Fruit fly (Drosophila melanogaster) whole organism, embryonic: ENCODE data around the gene ND-24L.
A peak's percentile ranks its signal among the peaks of the same experiment; 100 is the strongest.

Experiments
- Aef1 ChIP-seq: fragments of 200-800 bp; sonication (Bioruptor generic); IDR thresholded peaks from 3 replicates; pipeline ENCODE4 v1.3.6; 2022; ENCODE audit warnings: missing biosample characterization, missing genetic modification characterization
- Atf3 ChIP-seq: fragments of 200-800 bp; sonication (Bioruptor generic); optimal IDR thresholded peaks from 3 replicates; lab custom pipeline; 2016; ENCODE audit warnings: missing biosample characterization, missing genetic modification characterization
- CG10209 ChIP-seq: fragments of 200-800 bp; sonication (Bioruptor generic); optimal IDR thresholded peaks from 3 replicates; lab custom pipeline; 2017; ENCODE audit warnings: missing biosample characterization, mild to moderate bottlenecking, missing genetic modification characterization, missing genetic modification reagents
- CG10366 ChIP-seq: fragments of 200-800 bp; sonication (Bioruptor generic); IDR thresholded peaks from 2 replicates; pipeline ENCODE4 v1.3.6; 2022; ENCODE audit warnings: missing biosample characterization, missing genetic modification characterization
- CG11085 ChIP-seq: fragments of 200-800 bp; sonication (Bioruptor generic); IDR thresholded peaks from 2 replicates; pipeline ENCODE4 v1.3.6; 2022; ENCODE audit warnings: missing biosample characterization, missing genetic modification characterization
- CG11504 ChIP-seq: fragments of 200-800 bp; sonication (Bioruptor generic); optimal IDR thresholded peaks from 3 replicates; lab custom pipeline; 2019; ENCODE audit warnings: missing biosample characterization, mild to moderate bottlenecking, missing genetic modification characterization, moderate library complexity
- CG12391 ChIP-seq: fragments of 200-800 bp; sonication (Bioruptor generic); optimal IDR thresholded peaks from 3 replicates; lab custom pipeline; 2018; ENCODE audit warnings: missing biosample characterization, mild to moderate bottlenecking, missing genetic modification characterization, moderate library complexity
- CG12769 ChIP-seq: fragments of 200-800 bp; sonication (Bioruptor generic); optimal IDR thresholded peaks from 2 replicates; lab custom pipeline; 2019; ENCODE audit warnings: missing biosample characterization, mild to moderate bottlenecking, missing genetic modification characterization, moderate library complexity
- CG13624 ChIP-seq: fragments of 200-800 bp; sonication (Bioruptor generic); optimal IDR thresholded peaks from 2 replicates; lab custom pipeline; 2016; ENCODE audit warnings: missing biosample characterization, missing genetic modification characterization
- CG15479 ChIP-seq: fragments of 200-800 bp; sonication (Bioruptor generic); optimal IDR thresholded peaks from 3 replicates; lab custom pipeline; 2019; ENCODE audit warnings: missing biosample characterization, mild to moderate bottlenecking, missing genetic modification characterization, moderate library complexity
- CG15514 ChIP-seq: fragments of 200-800 bp; sonication (Bioruptor generic); optimal IDR thresholded peaks from 3 replicates; lab custom pipeline; 2017; ENCODE audit warnings: missing biosample characterization, missing genetic modification characterization, mild to moderate bottlenecking, moderate library complexity, missing genetic modification reagents
- CG17361 ChIP-seq: fragments of 200-800 bp; sonication (Bioruptor generic); IDR thresholded peaks from 3 replicates; pipeline ENCODE4 v1.3.6; 2022; ENCODE audit warnings: missing biosample characterization, missing genetic modification characterization
- CG17612 ChIP-seq: fragments of 200-800 bp; sonication (Bioruptor generic); IDR thresholded peaks from 2 replicates; pipeline ENCODE4 v1.3.6; 2022; ENCODE audit warnings: missing biosample characterization, missing genetic modification characterization
- CG18764 ChIP-seq: fragments of 200-800 bp; sonication (Bioruptor generic); optimal IDR thresholded peaks from 3 replicates; lab custom pipeline; 2016; ENCODE audit warnings: missing biosample characterization, missing genetic modification characterization
- CG2116 ChIP-seq: fragments of 200-800 bp; sonication (Bioruptor generic); optimal IDR thresholded peaks from 3 replicates; lab custom pipeline; 2018; ENCODE audit warnings: missing biosample characterization, mild to moderate bottlenecking, missing genetic modification characterization
- CG3407 ChIP-seq: fragments of 200-800 bp; sonication (Bioruptor generic); optimal IDR thresholded peaks from 2 replicates; lab custom pipeline; 2018; ENCODE audit warnings: missing biosample characterization, mild to moderate bottlenecking, missing genetic modification characterization
- CG3726 ChIP-seq: fragments of 200-800 bp; sonication (Bioruptor generic); IDR thresholded peaks from 3 replicates; pipeline ENCODE4, ENCODE4 v1.3.6; 2022; ENCODE audit warnings: missing biosample characterization, missing genetic modification characterization
- CG3995 ChIP-seq: fragments of 200-800 bp; sonication (Bioruptor generic); optimal IDR thresholded peaks from 3 replicates; lab custom pipeline; 2016; ENCODE audit warnings: missing biosample characterization, missing genetic modification characterization
- CG4360 ChIP-seq: fragments of 200-800 bp; sonication (Bioruptor generic); IDR thresholded peaks from 2 replicates; pipeline ENCODE4 v1.3.6; 2022; ENCODE audit warnings: missing biosample characterization, missing genetic modification characterization
- CG6272 ChIP-seq: fragments of 200-800 bp; sonication (Bioruptor generic); IDR thresholded peaks from 2 replicates; pipeline ENCODE4 v1.3.6; 2022; ENCODE audit warnings: missing biosample characterization, missing genetic modification characterization
- CG7357 ChIP-seq: fragments of 200-800 bp; sonication (Bioruptor generic); IDR thresholded peaks from 3 replicates; pipeline ENCODE4 v1.3.6; 2022; ENCODE audit warnings: missing biosample characterization, missing genetic modification characterization
- CG9932 ChIP-seq: fragments of 200-800 bp; sonication (Bioruptor generic); IDR thresholded peaks from 2 replicates; pipeline ENCODE4 v1.3.6; 2022; ENCODE audit warnings: missing biosample characterization, missing genetic modification characterization
- CkIIα-i1 ChIP-seq: fragments of 200-800 bp; sonication (Bioruptor generic); IDR thresholded peaks from 2 replicates; pipeline ENCODE4 v1.3.6; 2022; ENCODE audit warnings: missing biosample characterization, missing genetic modification characterization
- E2f2 ChIP-seq: fragments of 200-800 bp; sonication (Bioruptor generic); IDR thresholded peaks from 2 replicates; pipeline ENCODE4 v1.3.6; 2022; ENCODE audit warnings: missing biosample characterization, missing genetic modification characterization
- Ets97D ChIP-seq: fragments of 200-800 bp; sonication (Bioruptor generic); optimal IDR thresholded peaks from 3 replicates; lab custom pipeline; 2016; ENCODE audit warnings: missing biosample characterization, missing genetic modification characterization
- HmgD ChIP-seq: fragments of 200-800 bp; sonication (Bioruptor generic); optimal IDR thresholded peaks from 3 replicates; lab custom pipeline; 2016; ENCODE audit warnings: missing biosample characterization, missing genetic modification characterization
- MBD-R2 ChIP-seq: fragments of 200-800 bp; sonication (Bioruptor generic); IDR thresholded peaks from 2 replicates; pipeline ENCODE4 v1.3.6; 2022; ENCODE audit warnings: missing biosample characterization, missing genetic modification characterization
- NC2β ChIP-seq: fragments of 200-800 bp; sonication (Bioruptor generic); optimal IDR thresholded peaks from 2 replicates; lab custom pipeline; 2016; ENCODE audit warnings: missing biosample characterization, missing genetic modification characterization
- Nf-YC ChIP-seq: fragments of 200-800 bp; optimal IDR thresholded peaks from 3 replicates; lab custom pipeline; 2019; ENCODE audit warnings: missing biosample characterization, mild to moderate bottlenecking, missing genetic modification characterization, moderate library complexity
- Opbp ChIP-seq: fragments of 200-800 bp; sonication (Bioruptor generic); IDR thresholded peaks from 3 replicates; pipeline ENCODE4 v1.3.6; 2022; ENCODE audit warnings: missing biosample characterization, missing genetic modification characterization; ENCODE audit not compliant: partially characterized antibody
- Rfx ChIP-seq: fragments of 200-800 bp; sonication (Bioruptor generic); IDR thresholded peaks from 2 replicates; pipeline ENCODE4 v1.3.6; 2022; ENCODE audit warnings: missing biosample characterization, missing genetic modification characterization
- YL-1 ChIP-seq: fragments of 200-800 bp; sonication (Bioruptor generic); optimal IDR thresholded peaks from 3 replicates; lab custom pipeline; 2017; ENCODE audit warnings: missing biosample characterization, mild to moderate bottlenecking, missing genetic modification characterization
- ap ChIP-seq: fragments of 200-800 bp; sonication (Bioruptor generic); IDR thresholded peaks from 2 replicates; pipeline ENCODE4 v1.3.6; 2022; ENCODE audit warnings: missing biosample characterization, missing genetic modification characterization
- crc ChIP-seq: fragments of 200-800 bp; sonication (Bioruptor generic); optimal IDR thresholded peaks from 2 replicates; lab custom pipeline; 2016; ENCODE audit warnings: missing biosample characterization, missing genetic modification characterization
- crp ChIP-seq, 2 experiments: fragments of 200-800 bp; sonication (Bioruptor generic); optimal IDR thresholded peaks; 2 replicates in 1 of 2; 3 replicates in 1 of 2; lab custom pipeline; 2017; ENCODE audit warnings: missing biosample characterization in 2 of 2, missing genetic modification characterization in 2 of 2, mild to moderate bottlenecking in 1 of 2, moderate library complexity in 1 of 2
- esg ChIP-seq: fragments of 200-800 bp; sonication (Bioruptor generic); conservative IDR thresholded peaks from 2 replicates; pipeline ENCODE4 v1.3.6; 2022; ENCODE audit warnings: missing biosample characterization, missing genetic modification characterization
- ewg ChIP-seq: fragments of 200-800 bp; sonication (Bioruptor generic); optimal IDR thresholded peaks from 3 replicates; lab custom pipeline; 2017; ENCODE audit warnings: mild to moderate bottlenecking, missing biosample characterization, missing genetic modification reagents, missing genetic modification characterization
- ftz-f1 ChIP-seq: fragments of 200-800 bp; sonication (Bioruptor generic); optimal IDR thresholded peaks from 2 replicates; lab custom pipeline; 2016; ENCODE audit warnings: missing biosample characterization, missing genetic modification characterization
- grn ChIP-seq: fragments of 200-800 bp; sonication (Bioruptor generic); optimal IDR thresholded peaks from 3 replicates; lab custom pipeline; 2017; ENCODE audit warnings: missing biosample characterization, missing genetic modification characterization
- hkb ChIP-seq, 2 experiments: fragments of 200-800 bp in 1 of 2; fragments of >200 bp in 1 of 2; sonication (Bioruptor generic) in 1 of 2; IDR thresholded peaks in 1 of 2; optimal IDR thresholded peaks in 1 of 2; 2 replicates each; pipeline versions ENCODE4 v1.3.6 to Lab custom; 2017 to 2022; ENCODE audit warnings: missing biosample characterization in 1 of 2, missing genetic modification characterization in 1 of 2
- kah ChIP-seq: fragments of 200-800 bp; sonication (Bioruptor generic); optimal IDR thresholded peaks from 2 replicates; lab custom pipeline; 2018; ENCODE audit warnings: missing biosample characterization, mild to moderate bottlenecking, missing genetic modification characterization
- mam ChIP-seq: fragments of 200-800 bp; sonication (Bioruptor generic); optimal IDR thresholded peaks from 3 replicates; lab custom pipeline; 2016; ENCODE audit warnings: missing biosample characterization, missing genetic modification characterization
- oc ChIP-seq: fragments of 200-800 bp; sonication (Bioruptor generic); optimal IDR thresholded peaks from 2 replicates; lab custom pipeline; 2018; ENCODE audit warnings: missing biosample characterization, mild to moderate bottlenecking, missing genetic modification characterization, moderate library complexity
- p53 ChIP-seq: fragments of 200-800 bp; sonication (Bioruptor generic); optimal IDR thresholded peaks from 2 replicates; lab custom pipeline; 2016; ENCODE audit warnings: missing biosample characterization, missing genetic modification characterization
- peb ChIP-seq: fragments of 200-800 bp; sonication (Bioruptor generic); IDR thresholded peaks from 2 replicates; pipeline ENCODE4 v1.3.6; 2022; ENCODE audit warnings: missing biosample characterization, missing genetic modification characterization
- slbo ChIP-seq: fragments of 200-800 bp; sonication (Bioruptor generic); IDR thresholded peaks from 2 replicates; pipeline ENCODE4 v1.3.6; 2022; ENCODE audit warnings: missing biosample characterization, missing genetic modification characterization
- slp2 ChIP-seq: fragments of 200-800 bp; sonication (Bioruptor generic); optimal IDR thresholded peaks from 2 replicates; lab custom pipeline; 2016; ENCODE audit warnings: missing biosample characterization, missing genetic modification characterization
- ssp ChIP-seq: fragments of 200-800 bp; sonication (Bioruptor generic); IDR thresholded peaks from 2 replicates; pipeline ENCODE4 v1.3.6; 2022; ENCODE audit warnings: missing biosample characterization, missing genetic modification characterization
- tio ChIP-seq: fragments of 200-800 bp; sonication (Bioruptor generic); optimal IDR thresholded peaks from 2 replicates; lab custom pipeline; 2017; ENCODE audit warnings: missing biosample characterization, missing genetic modification characterization, inconsistent platforms
- usp ChIP-seq: fragments of >200 bp; optimal IDR thresholded peaks from 2 replicates; lab custom pipeline; 2017; ENCODE audit warnings: missing biosample characterization, missing genetic modification characterization
- zen ChIP-seq: fragments of 200-800 bp; sonication (Bioruptor generic); optimal IDR thresholded peaks from 3 replicates; lab custom pipeline; 2018; ENCODE audit warnings: missing biosample characterization, mild to moderate bottlenecking, missing genetic modification characterization, moderate library complexity
- zfh2 ChIP-seq: fragments of 200-800 bp; sonication (Bioruptor generic); optimal IDR thresholded peaks from 2 replicates; lab custom pipeline; 2016; ENCODE audit warnings: missing biosample characterization, missing genetic modification characterization

Gene ND-24L

DNA sequence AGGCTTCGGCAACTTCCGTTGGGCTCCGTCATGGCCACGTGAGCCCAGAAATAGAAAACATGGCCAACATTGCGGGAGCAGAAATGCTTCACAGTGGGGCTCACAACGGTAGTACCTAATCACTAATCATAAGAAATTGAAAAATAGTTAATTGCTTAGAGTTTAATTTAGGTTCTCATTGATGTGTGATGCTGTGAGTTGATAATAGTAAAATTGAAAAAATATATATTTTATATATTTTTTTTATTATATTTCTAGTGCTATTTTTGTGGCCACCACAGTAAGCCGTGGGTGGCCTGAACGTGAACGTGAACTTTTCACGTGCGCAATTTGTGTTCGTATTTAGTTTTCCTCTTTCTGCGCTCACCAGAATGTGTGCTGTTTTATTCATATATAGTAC lies 10.1 kb downstream of the ND-24L start (continued):
- TF ChIP-seq CG18764 (GFP tag; lab: Kevin White, UChicago) (no peak), CG13624 (no peak), CG7357 (GFP tag; lab: Robert Waterston, UW) (no peak), oc (no peak), NC2β (GFP tag; lab: Kevin White, UChicago) (no peak), YL-1 (GFP tag; lab: Kevin White, UChicago) (no peak), tio (GFP tag; lab: Kevin White, UChicago) (no peak), CG15479 (GFP tag; lab: Kevin White, UChicago) (no peak), CG15514 (peak; percentile 33), crc (GFP tag; lab: Kevin White, UChicago) (no peak), CkIIα-i1 (GFP tag; lab: Robert Waterston, UW) (no peak), CG3407 (GFP tag; lab: Kevin White, UChicago) (no peak), ftz-f1 (GFP tag; lab: Kevin White, UChicago) (no peak), CG11085 (peak; percentile 48; the same call in 1 of the 2 replicates), CG4360 (GFP tag; lab: Robert Waterston, UW) (no peak), slp2 (GFP tag; lab: Kevin White, UChicago) (no peak), p53 (GFP tag; lab: Kevin White, UChicago) (no peak), grn (GFP tag; lab: Kevin White, UChicago) (no peak), Atf3 (no peak), CG17361 (GFP tag; lab: Robert Waterston, UW) (peak; percentile 43; the same call in 1 of the 3 replicates), mam (GFP tag; lab: Kevin White, UChicago) (no peak), CG3995 (GFP tag; lab: Kevin White, UChicago) (no peak), CG9932 (GFP tag; lab: Robert Waterston, UW) (no peak), CG11504 (tag; lab: Kevin White, UChicago) (peak; percentile 75), hkb (optimal IDR thresholded peaks at IDR 0.05; lab: Kevin White, UChicago) (no peak), hkb (GFP tag; IDR thresholded peaks at IDR 0.05; lab: Robert Waterston, UW) (peak; percentile 77), Rfx (GFP tag; lab: Robert Waterston, UW) (peak; percentile 54; the same call in 1 of the 2 replicates), CG6272 (GFP tag; lab: Robert Waterston, UW) (no peak), usp (GFP tag; lab: Kevin White, UChicago) (no peak), slbo (GFP tag; lab: Robert Waterston, UW) (peak; percentile 48; the same call in 1 of the 2 replicates), Ets97D (no peak), E2f2 (no peak), CG10209 (no peak), CG3726 (GFP tag; lab: Robert Waterston, UW) (no peak), Aef1 (GFP tag; lab: Robert Waterston, UW) (0 out of 3 replicates have a peak, but pooled peaks have one; percentile 12), Nf-YC (no peak), ssp (GFP tag; lab: Robert Waterston, UW) (no peak), MBD-R2 (GFP tag; lab: Robert Waterston, UW) (peak; percentile 34; the same call in 1 of the 2 replicates), peb (GFP tag; lab: Robert Waterston, UW) (no peak), kah (no peak), ap (no peak), ewg (GFP tag; lab: Kevin White, UChicago) (no peak), esg (GFP tag; lab: Robert Waterston, UW) (no peak; the same call in 1 of the 2 replicates), CG2116 (GFP tag; lab: Kevin White, UChicago) (no peak), zen (tag; lab: Kevin White, UChicago) (no peak), CG10366 (GFP tag; lab: Robert Waterston, UW) (peak; percentile 23; the same call in 1 of the 2 replicates), crp (GFP tag; optimal IDR thresholded peaks at IDR 0.05; lab: Kevin White, UChicago) (no peak), zfh2 (GFP tag; lab: Kevin White, UChicago) (no peak), CG12391 (tag; lab: Kevin White, UChicago) (peak; percentile 33), HmgD (GFP tag; lab: Kevin White, UChicago) (no peak), Opbp (no peak), CG12769 (tag; lab: Kevin White, UChicago) (no peak), CG17612 (GFP tag; lab: Robert Waterston, UW) (no peak)
